Worm (Caenorhabditis elegans): Measurements from ENCODE around the gene C32B5.15.

Gene C32B5.15

ce11 chrII:922778-923177 lies 50.0 kb downstream of the C32B5.15 start:
- TF ChIP-seq C34F6.9 (tag; optimal IDR thresholded peaks at IDR 0.05), result no peak
- peak; percentile 84 for TF ChIP-seq fos-1 (tag; optimal IDR thresholded peaks at IDR 0.05)

Measured in whole organism, L2 larva.